Worm (Caenorhabditis elegans): ENCODE measurements around the gene spk-1.

- TF ChIP-seq ama-1 (optimal IDR thresholded peaks at IDR 0.05) (no peak), ceh-9 (tag; optimal IDR thresholded peaks at IDR 0.05) (no peak), lin-11 (tag; optimal IDR thresholded peaks at IDR 0.05) (no peak), madf-2 (tag; optimal IDR thresholded peaks at IDR 0.05) (no peak), tbx-2 (tag; optimal IDR thresholded peaks at IDR 0.05) (peak; percentile 81), unc-86 (tag; optimal IDR thresholded peaks at IDR 0.05) (no peak), nhr-11 (tag; optimal IDR thresholded peaks at IDR 0.05) (no peak), hlh-15 (tag; optimal IDR thresholded peaks at IDR 0.05) (no peak), F13H6.1 (tag; optimal IDR thresholded peaks at IDR 0.05) (no peak), C08G9.2 (tag; optimal IDR thresholded peaks at IDR 0.05) (peak; percentile 76), nfya-1 (tag; optimal IDR thresholded peaks at IDR 0.05) (no peak), hlh-30 (tag; optimal IDR thresholded peaks at IDR 0.05; ENCODE audit: insufficient read depth) (no peak), ttx-3 (tag; optimal IDR thresholded peaks at IDR 0.05) (peak; percentile 40)
Observed at ce11 chrIII:9465424-9465823, 9.0 kb downstream of the spk-1 start, which contains the start of gene B0464.9.
